Fruit fly (Drosophila melanogaster) whole organism: ENCODE results near the gene Aladin.

Source experiments
- CG8478 ChIP-seq: fragments of >200 bp; optimal IDR thresholded peaks from 2 replicates; lab custom pipeline; 2018; ENCODE audit warnings: inconsistent platforms
- Dll ChIP-seq: fragments of >200 bp; optimal IDR thresholded peaks from 2 replicates; lab custom pipeline; 2017
- EcR ChIP-seq, 2 experiments: fragments of >200 bp; optimal IDR thresholded peaks; 2 replicates each; lab custom pipeline; 2017; ENCODE audit warnings: missing biosample characterization in 2 of 2, missing genetic modification characterization in 2 of 2, missing genetic modification reagents in 2 of 2
- pan ChIP-seq: fragments of >200 bp; optimal IDR thresholded peaks from 2 replicates; lab custom pipeline; 2017
- psq ChIP-seq: fragments of >200 bp; optimal IDR thresholded peaks from 2 replicates; lab custom pipeline; 2017
- usp ChIP-seq: fragments of >200 bp; optimal IDR thresholded peaks from 2 replicates; lab custom pipeline; 2017; ENCODE audit warnings: missing biosample characterization, missing genetic modification characterization, mixed read lengths

dm6 chrX:9247171-9247783 is 25.9 kb upstream of the Aladin start, which contains the start of the genes amx and Dsor1:
- TF ChIP-seq CG8478 (lab: Kevin White, UChicago) (no peak), pan (lab: Kevin White, UChicago) (no peak), Dll (lab: Kevin White, UChicago) (no peak), psq (lab: Kevin White, UChicago) (no peak), usp (GFP tag; lab: Kevin White, UChicago) (no peak), EcR (GFP tag; optimal IDR thresholded peaks at IDR 0.05; lab: Kevin White, UChicago) (no peak)
